Fruit fly (Drosophila melanogaster) whole organism, prepupa: ENCODE data around the gene CG18563.

Experiments used
- Blimp-1 ChIP-seq: fragments of 200-800 bp; sonication (Bioruptor generic); optimal IDR thresholded peaks from 3 replicates; lab custom pipeline; 2017; ENCODE audit warnings: missing biosample characterization, missing genetic modification characterization, mild to moderate bottlenecking, moderate library complexity, missing genetic modification reagents
- CG10631 ChIP-seq: fragments of 200-800 bp; sonication (Bioruptor generic); optimal IDR thresholded peaks from 2 replicates; lab custom pipeline; 2016; ENCODE audit warnings: missing biosample characterization, missing genetic modification characterization
- CG10669 ChIP-seq: fragments of 200-800 bp; sonication (Bioruptor generic); optimal IDR thresholded peaks from 3 replicates; lab custom pipeline; 2018; ENCODE audit warnings: missing biosample characterization, mild to moderate bottlenecking, missing genetic modification characterization, moderate library complexity
- CG11294 ChIP-seq: fragments of 200-800 bp; sonication (Bioruptor generic); IDR thresholded peaks from 2 replicates; pipeline ENCODE4 v1.3.6; 2022; ENCODE audit warnings: missing biosample characterization, missing genetic modification characterization
- CG11762 ChIP-seq: fragments of 200-800 bp; sonication (Bioruptor generic); optimal IDR thresholded peaks from 3 replicates; lab custom pipeline; 2016; ENCODE audit warnings: missing biosample characterization, missing genetic modification characterization; ENCODE audit not compliant: insufficient read depth
- CG11902 ChIP-seq: fragments of 200-800 bp; sonication (Bioruptor generic); optimal IDR thresholded peaks from 3 replicates; lab custom pipeline; 2016; ENCODE audit warnings: missing biosample characterization, missing genetic modification characterization
- CG15336 ChIP-seq: fragments of 200-800 bp; sonication (Bioruptor generic); IDR thresholded peaks from 2 replicates; pipeline ENCODE4 v1.3.6; 2022; ENCODE audit warnings: missing biosample characterization, missing genetic modification characterization
- CG3032 ChIP-seq: fragments of 200-800 bp; optimal IDR thresholded peaks from 2 replicates; lab custom pipeline; 2019; ENCODE audit warnings: missing biosample characterization, mild to moderate bottlenecking, missing genetic modification characterization, moderate library complexity
- CG31627 ChIP-seq: fragments of 200-800 bp; sonication (Bioruptor generic); optimal IDR thresholded peaks from 3 replicates; lab custom pipeline; 2016; ENCODE audit warnings: missing biosample characterization, missing genetic modification characterization
- CG32006 ChIP-seq: fragments of 200-800 bp; sonication (Bioruptor generic); optimal IDR thresholded peaks from 3 replicates; lab custom pipeline; 2017; ENCODE audit warnings: missing biosample characterization, mild to moderate bottlenecking, missing genetic modification characterization
- CG34406 ChIP-seq: fragments of 200-800 bp; sonication (Bioruptor generic); optimal IDR thresholded peaks from 3 replicates; lab custom pipeline; 2016; ENCODE audit warnings: missing biosample characterization, missing genetic modification characterization
- CG3919 ChIP-seq: fragments of 200-800 bp; sonication (Bioruptor generic); optimal IDR thresholded peaks from 3 replicates; lab custom pipeline; 2016; ENCODE audit warnings: missing biosample characterization, missing genetic modification characterization
- CG4318 ChIP-seq: fragments of 200-800 bp; sonication (Bioruptor generic); optimal IDR thresholded peaks from 3 replicates; lab custom pipeline; 2017; ENCODE audit warnings: missing biosample characterization, mild to moderate bottlenecking, missing genetic modification characterization
- CG6163 ChIP-seq: fragments of 200-800 bp; sonication (Bioruptor generic); IDR thresholded peaks from 3 replicates; pipeline ENCODE4 v1.3.6; 2022; ENCODE audit warnings: missing biosample characterization, missing genetic modification characterization
- CG6276 ChIP-seq: fragments of 200-800 bp; sonication (Bioruptor generic); optimal IDR thresholded peaks from 2 replicates; lab custom pipeline; 2017; ENCODE audit warnings: missing biosample characterization, mild to moderate bottlenecking, missing genetic modification characterization
- CG6792 ChIP-seq: fragments of 200-800 bp; sonication (Bioruptor generic); optimal IDR thresholded peaks from 3 replicates; lab custom pipeline; 2016; ENCODE audit warnings: missing biosample characterization, missing genetic modification characterization
- CG6808 ChIP-seq: fragments of 200-800 bp; sonication (Bioruptor generic); optimal IDR thresholded peaks from 3 replicates; lab custom pipeline; 2017; ENCODE audit warnings: missing biosample characterization, missing genetic modification characterization, mild to moderate bottlenecking, moderate library complexity, missing genetic modification reagents
- CG8119 ChIP-seq: fragments of 200-800 bp; sonication (Bioruptor generic); IDR thresholded peaks from 3 replicates; pipeline ENCODE4 v1.3.6; 2022; ENCODE audit warnings: missing biosample characterization, missing genetic modification characterization
- CG8632 ChIP-seq: fragments of 200-800 bp; sonication (Bioruptor generic); optimal IDR thresholded peaks from 3 replicates; lab custom pipeline; 2016; ENCODE audit warnings: missing biosample characterization, missing genetic modification characterization
- CG9139 ChIP-seq: fragments of 200-800 bp; sonication (Bioruptor generic); optimal IDR thresholded peaks from 3 replicates; lab custom pipeline; 2017; ENCODE audit warnings: missing biosample characterization, mild to moderate bottlenecking, missing genetic modification characterization
- Eip75B ChIP-seq: fragments of 200-800 bp; sonication (Bioruptor generic); optimal IDR thresholded peaks from 3 replicates; lab custom pipeline; 2016; ENCODE audit warnings: missing biosample characterization, missing genetic modification characterization
- Eip78C ChIP-seq: fragments of 200-800 bp; sonication (Bioruptor generic); peaks from one replicate; lab custom pipeline; 2016; ENCODE audit warnings: missing biosample characterization, missing genetic modification characterization
- Eip93F ChIP-seq: fragments of 200-800 bp; sonication (Bioruptor generic); optimal IDR thresholded peaks from 2 replicates; lab custom pipeline; 2016; ENCODE audit warnings: missing biosample characterization, mild to moderate bottlenecking, missing genetic modification characterization
- Ets21C ChIP-seq: fragments of 200-800 bp; sonication (Bioruptor generic); optimal IDR thresholded peaks from 3 replicates; lab custom pipeline; 2016; ENCODE audit warnings: missing biosample characterization, missing genetic modification characterization
- Ets96B ChIP-seq: fragments of 200-800 bp; optimal IDR thresholded peaks from 2 replicates; lab custom pipeline; 2019; ENCODE audit warnings: missing biosample characterization, mild to moderate bottlenecking, missing genetic modification characterization, moderate library complexity
- Gug ChIP-seq: fragments of 200-800 bp; sonication (Bioruptor generic); IDR thresholded peaks from 2 replicates; pipeline ENCODE4 v1.3.6; 2022; ENCODE audit warnings: missing biosample characterization, missing genetic modification characterization
- Hr38 ChIP-seq: sonication (Bioruptor generic); optimal IDR thresholded peaks from 2 replicates; lab custom pipeline; 2016; ENCODE audit warnings: missing biosample characterization, missing genetic modification characterization
- Hr4 ChIP-seq: fragments of 200-800 bp; sonication (Bioruptor generic); optimal IDR thresholded peaks from 3 replicates; lab custom pipeline; 2016; ENCODE audit warnings: missing biosample characterization, missing genetic modification characterization
- Lpt ChIP-seq: fragments of 200-800 bp; sonication (Bioruptor generic); optimal IDR thresholded peaks from 3 replicates; lab custom pipeline; 2016; ENCODE audit warnings: missing biosample characterization, missing genetic modification characterization
- Smox ChIP-seq: fragments of 200-800 bp; sonication (Bioruptor generic); optimal IDR thresholded peaks from 3 replicates; lab custom pipeline; 2016; ENCODE audit warnings: missing biosample characterization, missing genetic modification characterization
- Sox102F ChIP-seq: fragments of 200-800 bp; sonication (Bioruptor generic); optimal IDR thresholded peaks from 2 replicates; lab custom pipeline; 2016; ENCODE audit warnings: missing biosample characterization, mild to moderate bottlenecking, missing genetic modification characterization
- Sox14 ChIP-seq: fragments of 200-800 bp; sonication (Bioruptor generic); optimal IDR thresholded peaks from 3 replicates; lab custom pipeline; 2016; ENCODE audit warnings: missing biosample characterization, missing genetic modification characterization
- achi ChIP-seq: fragments of 200-800 bp; sonication (Bioruptor generic); optimal IDR thresholded peaks from 3 replicates; lab custom pipeline; 2016; ENCODE audit warnings: missing biosample characterization, missing genetic modification characterization
- acj6 ChIP-seq: fragments of 200-800 bp; sonication (Bioruptor generic); optimal IDR thresholded peaks from 3 replicates; lab custom pipeline; 2016; ENCODE audit warnings: missing biosample characterization, missing genetic modification characterization
- cyc ChIP-seq: fragments of 200-800 bp; sonication (Bioruptor generic); optimal IDR thresholded peaks from 3 replicates; lab custom pipeline; 2016; ENCODE audit warnings: missing biosample characterization, missing genetic modification characterization
- dac ChIP-seq: fragments of 200-800 bp; sonication (Bioruptor generic); optimal IDR thresholded peaks from 2 replicates; lab custom pipeline; 2017; ENCODE audit warnings: missing biosample characterization, mild to moderate bottlenecking, missing genetic modification characterization
- dsx ChIP-seq: fragments of 200-800 bp; optimal IDR thresholded peaks from 3 replicates; lab custom pipeline; 2019; ENCODE audit warnings: missing biosample characterization, mild to moderate bottlenecking, missing genetic modification characterization, moderate library complexity; ENCODE audit not compliant: poor library complexity, severe bottlenecking
- eg ChIP-seq: fragments of 200-800 bp; sonication (Bioruptor generic); IDR thresholded peaks from 3 replicates; pipeline ENCODE4 v1.3.6; 2022; ENCODE audit warnings: missing biosample characterization, missing genetic modification characterization
- esn ChIP-seq: fragments of 200-800 bp; sonication (Bioruptor generic); optimal IDR thresholded peaks from 2 replicates; lab custom pipeline; 2016; ENCODE audit warnings: missing biosample characterization, mild to moderate bottlenecking, missing genetic modification characterization, moderate library complexity
- fd59A ChIP-seq: fragments of 200-800 bp; sonication (Bioruptor generic); optimal IDR thresholded peaks from 2 replicates; lab custom pipeline; 2017; ENCODE audit warnings: missing biosample characterization, mild to moderate bottlenecking, missing genetic modification characterization, missing genetic modification reagents
- fkh ChIP-seq: fragments of 200-800 bp; sonication (Bioruptor generic); optimal IDR thresholded peaks from 3 replicates; lab custom pipeline; 2017; ENCODE audit warnings: missing biosample characterization, mild to moderate bottlenecking, missing genetic modification characterization, moderate library complexity
- lz ChIP-seq: fragments of 200-800 bp; sonication (Bioruptor generic); optimal IDR thresholded peaks from 3 replicates; lab custom pipeline; 2016; ENCODE audit warnings: missing biosample characterization, missing genetic modification characterization
- pdm3 ChIP-seq: fragments of 200-800 bp; sonication (Bioruptor generic); optimal IDR thresholded peaks from 3 replicates; lab custom pipeline; 2016; ENCODE audit warnings: missing biosample characterization, missing genetic modification characterization
- spab ChIP-seq: fragments of 200-800 bp; sonication (Bioruptor generic); optimal IDR thresholded peaks from 2 replicates; lab custom pipeline; 2017; ENCODE audit warnings: missing biosample characterization, mild to moderate bottlenecking, missing genetic modification characterization, missing genetic modification reagents
- ss ChIP-seq, 2 experiments: fragments of 200-800 bp; sonication (Bioruptor generic); optimal IDR thresholded peaks; 2 replicates in 1 of 2; 3 replicates in 1 of 2; lab custom pipeline; 2017 to 2018; ENCODE audit warnings: mild to moderate bottlenecking in 2 of 2, missing biosample characterization in 2 of 2, missing genetic modification characterization in 2 of 2, moderate library complexity in 1 of 2
- svp ChIP-seq: fragments of 200-800 bp; sonication (Bioruptor generic); peaks from one replicate; lab custom pipeline; 2016; ENCODE audit warnings: missing biosample characterization, missing genetic modification characterization
- vri ChIP-seq: fragments of 200-800 bp; sonication (Bioruptor generic); optimal IDR thresholded peaks from 3 replicates; lab custom pipeline; 2016; ENCODE audit warnings: missing biosample characterization, mild to moderate bottlenecking, missing genetic modification characterization

The CG18563 gene

DNA sequence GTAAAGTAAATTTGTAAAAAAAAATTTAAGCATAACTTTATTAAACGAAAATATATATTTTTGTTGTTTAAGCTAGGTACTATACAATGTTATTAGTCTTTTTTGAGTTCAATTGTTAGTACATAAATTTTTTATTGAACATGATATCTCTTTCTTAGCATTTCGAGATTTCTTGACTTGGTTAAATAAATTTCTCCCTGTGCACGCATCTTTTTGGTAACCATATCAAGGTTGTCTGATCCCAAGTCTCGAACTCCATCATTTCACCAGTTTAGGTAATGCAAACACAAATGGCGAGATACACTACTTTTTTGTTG lies 26.5 kb downstream of the CG18563 start (continued):
- TF ChIP-seq Eip93F: no peak
- TF ChIP-seq dac (GFP tag; lab: Kevin White, UChicago): no peak
- peak; percentile 73 for TF ChIP-seq CG6792 (GFP tag; lab: Kevin White, UChicago)
- TF ChIP-seq Hr4 (GFP tag; lab: Kevin White, UChicago): peak; percentile 85
- no peak for TF ChIP-seq fkh (GFP tag; lab: Kevin White, UChicago)
- peak; percentile 53 for TF ChIP-seq CG11902 (GFP tag; lab: Kevin White, UChicago)
- peak; percentile 51 for TF ChIP-seq CG10669 (GFP tag; lab: Kevin White, UChicago)
- no peak for TF ChIP-seq ss (GFP tag; optimal IDR thresholded peaks at IDR 0.05; lab: Kevin White, UChicago)
- TF ChIP-seq Ets21C: peak; percentile 59
- peak; percentile 77 for TF ChIP-seq CG3919
- peak; percentile 71 for TF ChIP-seq Sox14 (GFP tag; lab: Kevin White, UChicago)
- TF ChIP-seq pdm3 (GFP tag; lab: Kevin White, UChicago): peak; percentile 79
- TF ChIP-seq CG4318 (GFP tag; lab: Kevin White, UChicago): peak; percentile 32
- TF ChIP-seq fd59A (GFP tag; lab: Kevin White, UChicago): no peak
- no peak for TF ChIP-seq spab (GFP tag; lab: Kevin White, UChicago)
- no peak for TF ChIP-seq CG32006 (GFP tag; lab: Kevin White, UChicago)
- 0 out of 2 replicates have a peak, but pooled peaks have one; percentile 16 for TF ChIP-seq CG11294 (GFP tag; lab: Robert Waterston, UW)
- peak; percentile 65 for TF ChIP-seq CG6276
- no peak for TF ChIP-seq Blimp-1 (GFP tag; lab: Kevin White, UChicago)
- TF ChIP-seq CG34406 (GFP tag; lab: Kevin White, UChicago): peak; percentile 77

- no peak for TF ChIP-seq Gug (GFP tag; lab: Robert Waterston, UW)
- no peak for TF ChIP-seq CG10631
- peak; percentile 61 for TF ChIP-seq Ets96B (tag; lab: Kevin White, UChicago)
- TF ChIP-seq CG6792 (GFP tag; lab: Kevin White, UChicago): no peak
- peak; percentile 60 for TF ChIP-seq CG15336 (GFP tag; lab: Robert Waterston, UW)
- TF ChIP-seq dsx (GFP tag; lab: Kevin White, UChicago): no peak
- TF ChIP-seq spab (GFP tag; lab: Kevin White, UChicago): no peak
- no peak for TF ChIP-seq CG3032 (tag; lab: Kevin White, UChicago)
- TF ChIP-seq fkh (GFP tag; lab: Kevin White, UChicago): no peak
- TF ChIP-seq CG11294 (GFP tag; lab: Robert Waterston, UW): no peak
- TF ChIP-seq Ets21C: no peak
- peak; percentile 62 for TF ChIP-seq CG8119 (GFP tag; lab: Robert Waterston, UW)
- no peak for TF ChIP-seq svp
- TF ChIP-seq esn (GFP tag; lab: Kevin White, UChicago): no peak
- TF ChIP-seq achi (GFP tag; lab: Kevin White, UChicago): no peak
- no peak for TF ChIP-seq Sox102F (GFP tag; lab: Kevin White, UChicago)
- no peak for TF ChIP-seq CG6808 (GFP tag; lab: Kevin White, UChicago)
- no peak for TF ChIP-seq Smox (GFP tag; lab: Kevin White, UChicago)
- TF ChIP-seq ss (GFP tag; optimal IDR thresholded peaks at IDR 0.05; lab: Kevin White, UChicago): no peak
- TF ChIP-seq CG31627: peak; percentile 18
- TF ChIP-seq Sox14 (GFP tag; lab: Kevin White, UChicago): no peak
- TF ChIP-seq CG10669 (GFP tag; lab: Kevin White, UChicago): no peak
- no peak for TF ChIP-seq CG11902 (GFP tag; lab: Kevin White, UChicago)
- TF ChIP-seq eg (GFP tag; lab: Robert Waterston, UW): no peak
- TF ChIP-seq CG11762 (GFP tag; lab: Kevin White, UChicago): no peak
- TF ChIP-seq vri (GFP tag; lab: Kevin White, UChicago): peak; percentile 89
- TF ChIP-seq Hr38 (GFP tag; lab: Kevin White, UChicago): no peak
- TF ChIP-seq Lpt (GFP tag; lab: Kevin White, UChicago): no peak
- no peak for TF ChIP-seq CG9139 (GFP tag; lab: Kevin White, UChicago)
- TF ChIP-seq lz (GFP tag; lab: Kevin White, UChicago): no peak
- no peak for TF ChIP-seq CG32006 (GFP tag; lab: Kevin White, UChicago)
- TF ChIP-seq CG8632 (GFP tag; lab: Kevin White, UChicago): no peak
- no peak for TF ChIP-seq Eip78C (GFP tag; lab: Kevin White, UChicago)
- no peak for TF ChIP-seq cyc (GFP tag; lab: Kevin White, UChicago)
- no peak for TF ChIP-seq acj6 (GFP tag; lab: Kevin White, UChicago)
- TF ChIP-seq Eip75B (GFP tag; lab: Kevin White, UChicago): no peak
- TF ChIP-seq Eip93F: no peak
- TF ChIP-seq CG6163 (GFP tag; lab: Robert Waterston, UW): peak; percentile 10; the same call in 2 of the 3 replicates
These were observed 27.1 kb downstream of the CG18563 start for dm6 chr2L:17430602-17431358.
